Fruit fly (Drosophila melanogaster) whole organism, embryonic: ENCODE results near the gene Nup358.

Experiments
- Abd-B ChIP-seq: fragments of 200-800 bp; sonication (Bioruptor generic); optimal IDR thresholded peaks from 2 replicates; lab custom pipeline; 2018; ENCODE audit warnings: missing biosample characterization, mild to moderate bottlenecking, missing genetic modification characterization, moderate library complexity
- CG12155 ChIP-seq: fragments of 200-800 bp; sonication (Bioruptor generic); optimal IDR thresholded peaks from 3 replicates; lab custom pipeline; 2016; ENCODE audit warnings: missing biosample characterization, missing genetic modification characterization
- CG12236 ChIP-seq: fragments of 200-800 bp; sonication (Bioruptor generic); optimal IDR thresholded peaks from 2 replicates; lab custom pipeline; 2016; ENCODE audit warnings: missing biosample characterization, missing genetic modification characterization
- CG12299 ChIP-seq: fragments of 200-800 bp; sonication (Bioruptor generic); optimal IDR thresholded peaks from 2 replicates; lab custom pipeline; 2018; ENCODE audit warnings: missing biosample characterization, mild to moderate bottlenecking, missing genetic modification characterization
- CG15696 ChIP-seq: fragments of 200-800 bp; sonication (Bioruptor generic); optimal IDR thresholded peaks from 2 replicates; lab custom pipeline; 2019; ENCODE audit warnings: missing biosample characterization, mild to moderate bottlenecking, missing genetic modification characterization, moderate library complexity
- CG1603 ChIP-seq: fragments of 200-800 bp; sonication (Bioruptor generic); optimal IDR thresholded peaks from 2 replicates; lab custom pipeline; 2019; ENCODE audit warnings: missing biosample characterization, mild to moderate bottlenecking, missing genetic modification characterization, moderate library complexity
- CG17361 ChIP-seq: fragments of 200-800 bp; sonication (Bioruptor generic); IDR thresholded peaks from 3 replicates; pipeline ENCODE4 v1.3.6; 2022; ENCODE audit warnings: missing biosample characterization, missing genetic modification characterization
- CG17829 ChIP-seq: fragments of 200-800 bp; optimal IDR thresholded peaks from 2 replicates; lab custom pipeline; 2019; ENCODE audit warnings: missing biosample characterization, mild to moderate bottlenecking, missing genetic modification characterization, moderate library complexity
- CG2199 ChIP-seq: fragments of 200-800 bp; sonication (Bioruptor generic); IDR thresholded peaks from 3 replicates; pipeline ENCODE4 v1.3.6; 2022; ENCODE audit warnings: missing biosample characterization, missing genetic modification characterization
- CG3281 ChIP-seq: fragments of 200-800 bp; sonication (Bioruptor generic); optimal IDR thresholded peaks from 3 replicates; lab custom pipeline; 2017; ENCODE audit warnings: missing biosample characterization, mild to moderate bottlenecking, missing genetic modification characterization
- CG33557 ChIP-seq: fragments of 200-800 bp; sonication (Bioruptor generic); optimal IDR thresholded peaks from 2 replicates; lab custom pipeline; 2019; ENCODE audit warnings: missing biosample characterization, mild to moderate bottlenecking, missing genetic modification characterization, moderate library complexity
- CG3995 ChIP-seq: fragments of 200-800 bp; sonication (Bioruptor generic); optimal IDR thresholded peaks from 3 replicates; lab custom pipeline; 2016; ENCODE audit warnings: missing biosample characterization, missing genetic modification characterization
- CG42726 ChIP-seq: fragments of 200-800 bp; sonication (Bioruptor generic); IDR thresholded peaks from 2 replicates; pipeline ENCODE4 v1.3.6; 2022; ENCODE audit warnings: missing biosample characterization, missing genetic modification characterization; ENCODE audit not compliant: partially characterized antibody
- CG5245 ChIP-seq: fragments of 200-800 bp; sonication (Bioruptor generic); optimal IDR thresholded peaks from 3 replicates; lab custom pipeline; 2016; ENCODE audit warnings: missing biosample characterization, missing genetic modification characterization
- CG6791 ChIP-seq: fragments of 200-800 bp; sonication (Bioruptor generic); IDR thresholded peaks from 3 replicates; pipeline ENCODE4 v1.3.6; 2022; ENCODE audit warnings: missing biosample characterization, missing genetic modification characterization; ENCODE audit not compliant: partially characterized antibody
- CHES-1-like ChIP-seq: fragments of 200-800 bp; sonication (Bioruptor generic); optimal IDR thresholded peaks from 2 replicates; lab custom pipeline; 2016; ENCODE audit warnings: missing biosample characterization, missing genetic modification characterization
- Dip3 ChIP-seq: fragments of 200-800 bp; sonication (Bioruptor generic); optimal IDR thresholded peaks from 3 replicates; lab custom pipeline; 2016; ENCODE audit warnings: missing biosample characterization, missing genetic modification characterization
- Doc2 ChIP-seq: fragments of 200-800 bp; sonication (Bioruptor generic); IDR thresholded peaks from 2 replicates; pipeline ENCODE4 v1.3.6; 2022; ENCODE audit warnings: missing biosample characterization, missing genetic modification characterization
- Drgx ChIP-seq: fragments of 200-800 bp; sonication (Bioruptor generic); IDR thresholded peaks from 2 replicates; pipeline ENCODE4 v1.3.6; 2022; ENCODE audit warnings: missing biosample characterization, missing genetic modification characterization
- Eip74EF ChIP-seq, 2 experiments: fragments of 200-800 bp in 1 of 2; fragments of >200 bp in 1 of 2; sonication (Bioruptor generic) in 1 of 2; optimal IDR thresholded peaks; 2 replicates each; lab custom pipeline; 2017 to 2019; ENCODE audit warnings: missing biosample characterization in 2 of 2, missing genetic modification characterization in 2 of 2, mild to moderate bottlenecking in 1 of 2, moderate library complexity in 1 of 2
- Elba2 ChIP-seq: fragments of 200-800 bp; sonication (Bioruptor generic); optimal IDR thresholded peaks from 3 replicates; lab custom pipeline; 2016; ENCODE audit warnings: missing biosample characterization, missing genetic modification characterization
- Ets97D ChIP-seq: fragments of 200-800 bp; sonication (Bioruptor generic); optimal IDR thresholded peaks from 3 replicates; lab custom pipeline; 2016; ENCODE audit warnings: missing biosample characterization, missing genetic modification characterization
- HLH3B ChIP-seq: fragments of 200-800 bp; sonication (Bioruptor generic); IDR thresholded peaks from 2 replicates; pipeline ENCODE4 v1.3.6; 2022; ENCODE audit warnings: missing biosample characterization, missing genetic modification characterization
- Max ChIP-seq: fragments of 200-800 bp; sonication (Bioruptor generic); optimal IDR thresholded peaks from 2 replicates; lab custom pipeline; 2016; ENCODE audit warnings: missing biosample characterization, mild to moderate bottlenecking, missing genetic modification characterization
- Myb ChIP-seq: fragments of 200-800 bp; sonication (Bioruptor generic); optimal IDR thresholded peaks from 2 replicates; lab custom pipeline; 2016; ENCODE audit warnings: missing biosample characterization, missing genetic modification characterization
- Oaz ChIP-seq: fragments of 200-800 bp; sonication (Bioruptor generic); IDR thresholded peaks from 2 replicates; pipeline ENCODE4 v1.3.6; 2022; ENCODE audit warnings: missing biosample characterization, missing genetic modification characterization
- Ptx1 ChIP-seq: fragments of 200-800 bp; sonication (Bioruptor generic); IDR thresholded peaks from 2 replicates; pipeline ENCODE4 v1.3.6; 2022; ENCODE audit warnings: missing biosample characterization, missing genetic modification characterization
- Rx ChIP-seq: fragments of 200-800 bp; sonication (Bioruptor generic); IDR thresholded peaks from 2 replicates; pipeline ENCODE4 v1.3.6; 2022; ENCODE audit warnings: missing biosample characterization, missing genetic modification characterization
- Six4 ChIP-seq: fragments of 200-800 bp; sonication (Bioruptor generic); optimal IDR thresholded peaks from 2 replicates; lab custom pipeline; 2016; ENCODE audit warnings: missing biosample characterization, missing genetic modification characterization
- Sox100B ChIP-seq: fragments of 200-800 bp; sonication (Bioruptor generic); optimal IDR thresholded peaks from 3 replicates; lab custom pipeline; 2018; ENCODE audit warnings: missing biosample characterization, mild to moderate bottlenecking, missing genetic modification characterization
- Stat92E ChIP-seq, 3 experiments: fragments of >200 bp in 2 of 3; fragments of 200-800 bp in 1 of 3; sonication (Bioruptor generic) in 1 of 3; optimal IDR thresholded peaks; 2 replicates each; lab custom pipeline; 2017 to 2019; ENCODE audit warnings: missing biosample characterization in 3 of 3, missing genetic modification characterization in 3 of 3, mild to moderate bottlenecking in 1 of 3, moderate library complexity in 1 of 3
- Xrp1 ChIP-seq: fragments of 200-800 bp; sonication (Bioruptor generic); IDR thresholded peaks from 2 replicates; pipeline ENCODE4 v1.3.6; 2022; ENCODE audit warnings: missing biosample characterization, missing genetic modification characterization
- bsh ChIP-seq, 2 experiments: fragments of 200-800 bp; sonication (Bioruptor generic); optimal IDR thresholded peaks; 2 replicates each; lab custom pipeline; 2017 to 2018; ENCODE audit warnings: mild to moderate bottlenecking in 2 of 2, missing biosample characterization in 2 of 2, missing genetic modification characterization in 2 of 2, moderate library complexity in 1 of 2
- caup ChIP-seq: fragments of 200-800 bp; sonication (Bioruptor generic); optimal IDR thresholded peaks from 3 replicates; lab custom pipeline; 2017; ENCODE audit warnings: missing biosample characterization, mild to moderate bottlenecking, missing genetic modification characterization, moderate library complexity; ENCODE audit not compliant: severe bottlenecking
- ci ChIP-seq: fragments of 200-800 bp; sonication (Bioruptor generic); IDR thresholded peaks from 3 replicates; pipeline ENCODE4 v1.3.6; 2022; ENCODE audit warnings: missing biosample characterization, missing genetic modification characterization
- cwo ChIP-seq: fragments of 200-800 bp; sonication (Bioruptor generic); optimal IDR thresholded peaks from 3 replicates; lab custom pipeline; 2017; ENCODE audit warnings: missing biosample characterization, missing genetic modification characterization, mild to moderate bottlenecking, moderate library complexity, missing genetic modification reagents
- en ChIP-seq: fragments of 200-800 bp; sonication (Bioruptor generic); optimal IDR thresholded peaks from 2 replicates; lab custom pipeline; 2016; ENCODE audit warnings: missing biosample characterization, missing genetic modification characterization
- fd3F ChIP-seq: fragments of 200-800 bp; sonication (Bioruptor generic); optimal IDR thresholded peaks from 2 replicates; lab custom pipeline; 2018; ENCODE audit warnings: missing biosample characterization, mild to moderate bottlenecking, missing genetic modification characterization, moderate library complexity
- gce ChIP-seq: fragments of 200-800 bp; sonication (Bioruptor generic); IDR thresholded peaks from 3 replicates; pipeline ENCODE4 v1.3.6; 2022; ENCODE audit warnings: missing biosample characterization, missing genetic modification characterization
- gem ChIP-seq: fragments of 200-800 bp; sonication (Bioruptor generic); optimal IDR thresholded peaks from 2 replicates; lab custom pipeline; 2019; ENCODE audit warnings: missing biosample characterization, mild to moderate bottlenecking, missing genetic modification characterization, moderate library complexity
- gsb-n ChIP-seq: fragments of 200-800 bp; sonication (Bioruptor generic); optimal IDR thresholded peaks from 3 replicates; lab custom pipeline; 2018; ENCODE audit warnings: missing biosample characterization, mild to moderate bottlenecking, missing genetic modification characterization
- gt ChIP-seq: fragments of 200-800 bp; sonication (Bioruptor generic); IDR thresholded peaks from 2 replicates; pipeline ENCODE4 v1.3.6; 2022; ENCODE audit warnings: missing biosample characterization, missing genetic modification characterization
- lmd ChIP-seq: fragments of 200-800 bp; sonication (Bioruptor generic); IDR thresholded peaks from 2 replicates; pipeline ENCODE4 v1.3.6; 2022; ENCODE audit warnings: missing biosample characterization, missing genetic modification characterization
- lov ChIP-seq, 2 experiments: fragments of 200-800 bp in 1 of 2; fragments of >200 bp in 1 of 2; sonication (Bioruptor generic) in 1 of 2; IDR thresholded peaks in 1 of 2; optimal IDR thresholded peaks in 1 of 2; 2 replicates in 1 of 2; 3 replicates in 1 of 2; pipeline versions ENCODE4 v1.3.6 to Lab custom; 2017 to 2022; ENCODE audit warnings: missing biosample characterization in 1 of 2, missing genetic modification characterization in 1 of 2
- schlank ChIP-seq: fragments of 200-800 bp; sonication (Bioruptor generic); optimal IDR thresholded peaks from 2 replicates; lab custom pipeline; 2018; ENCODE audit warnings: missing biosample characterization, mild to moderate bottlenecking, missing genetic modification characterization
- slou ChIP-seq: fragments of 200-800 bp; sonication (Bioruptor generic); optimal IDR thresholded peaks from 3 replicates; lab custom pipeline; 2016; ENCODE audit warnings: missing biosample characterization, missing genetic modification characterization
- sob ChIP-seq: fragments of 200-800 bp; sonication (Bioruptor generic); IDR thresholded peaks from 2 replicates; pipeline ENCODE4 v1.3.6; 2022; ENCODE audit warnings: missing biosample characterization, missing genetic modification characterization
- wek ChIP-seq: fragments of 200-800 bp; sonication (Bioruptor generic); optimal IDR thresholded peaks from 3 replicates; lab custom pipeline; 2018; ENCODE audit warnings: missing biosample characterization, mild to moderate bottlenecking, missing genetic modification characterization, moderate library complexity

Nup358 gene

DNA sequence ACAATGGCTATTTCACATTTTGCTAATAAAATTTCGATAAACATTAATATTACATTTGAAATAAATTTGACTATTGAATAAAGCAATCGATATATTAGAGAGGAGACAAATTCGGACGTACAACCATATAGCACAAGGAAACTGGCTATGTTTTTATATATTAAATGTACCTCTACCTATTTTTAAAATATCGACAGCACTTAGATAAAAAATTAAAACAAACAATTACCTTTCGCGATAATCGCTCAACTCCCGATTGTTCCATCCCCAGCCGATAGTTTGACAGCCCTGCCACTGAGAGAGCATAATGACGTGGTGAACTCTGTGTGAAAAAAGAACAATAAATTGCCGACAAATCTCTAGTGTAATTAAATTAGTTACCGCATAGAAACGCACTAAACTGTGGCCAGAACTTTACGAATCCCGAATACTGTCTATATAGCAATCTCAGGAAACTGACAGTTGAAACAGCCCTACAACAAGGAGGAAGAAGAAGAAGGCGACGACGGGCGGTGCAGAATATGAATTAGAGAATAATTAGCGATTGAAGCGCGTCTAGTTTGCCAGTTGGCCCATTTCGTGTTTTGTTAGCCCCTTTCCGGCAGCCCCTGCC, 9.6 kb downstream of the Nup358 start, which contains the start of gene CG11857 (continued):
- TF ChIP-seq Six4 (GFP tag; lab: Kevin White, UChicago) (peak; percentile 97), CG2199 (GFP tag; lab: Robert Waterston, UW) (peak; percentile 99), CG3281 (GFP tag; lab: Kevin White, UChicago) (peak; percentile 96), CG33557 (GFP tag; lab: Kevin White, UChicago) (peak; percentile 96), fd3F (GFP tag; lab: Kevin White, UChicago) (peak; percentile 98), CG12155 (peak; percentile 98), CG6791 (GFP tag; lab: Robert Waterston, UW) (peak; percentile 98), CG17829 (tag; lab: Kevin White, UChicago) (peak; percentile 98), Abd-B (GFP tag; lab: Kevin White, UChicago) (peak; percentile 99), wek (GFP tag; lab: Kevin White, UChicago) (peak; percentile 79), CG17361 (GFP tag; lab: Robert Waterston, UW) (peak; percentile 99), Oaz (GFP tag; lab: Robert Waterston, UW) (peak; percentile 98), sob (peak; percentile 100), CG12299 (peak; percentile 95), CG3995 (GFP tag; lab: Kevin White, UChicago) (peak; percentile 82), Drgx (GFP tag; lab: Robert Waterston, UW) (peak; percentile 96), gsb-n (tag; lab: Kevin White, UChicago) (peak; percentile 95), Stat92E (GFP tag; optimal IDR thresholded peaks at IDR 0.05; lab: Kevin White, UChicago) (peak in 1 of 3 experiments; percentile 91), Dip3 (GFP tag; lab: Kevin White, UChicago) (peak; percentile 97), Doc2 (GFP tag; lab: Robert Waterston, UW) (peak; percentile 97), schlank (tag; lab: Kevin White, UChicago) (peak; percentile 96), gce (peak; percentile 96), cwo (GFP tag; lab: Kevin White, UChicago) (peak; percentile 90), Ptx1 (GFP tag; lab: Robert Waterston, UW) (peak; percentile 99), ci (GFP tag; lab: Robert Waterston, UW) (peak; percentile 99), HLH3B (GFP tag; lab: Robert Waterston, UW) (peak; percentile 98), Myb (GFP tag; lab: Kevin White, UChicago) (peak; percentile 89), en (GFP tag; lab: Kevin White, UChicago) (peak; percentile 90), Ets97D (GFP tag; lab: Kevin White, UChicago) (peak; percentile 95), lmd (peak; percentile 99), CG15696 (tag; lab: Kevin White, UChicago) (peak; percentile 98), gem (tag; lab: Kevin White, UChicago) (peak; percentile 99), lov (optimal IDR thresholded peaks at IDR 0.05; lab: Kevin White, UChicago) (no peak), lov (GFP tag; IDR thresholded peaks at IDR 0.05; lab: Robert Waterston, UW) (peak; percentile 98), CG42726 (GFP tag; lab: Robert Waterston, UW) (peak; percentile 98), CG1603 (tag; lab: Kevin White, UChicago) (peak; percentile 97), Elba2 (GFP tag; lab: Kevin White, UChicago) (peak; percentile 90), slou (GFP tag; lab: Kevin White, UChicago) (peak; percentile 98), Eip74EF (GFP tag; optimal IDR thresholded peaks at IDR 0.05; lab: Kevin White, UChicago) (peak in 1 of 2 experiments; percentile 85), Sox100B (GFP tag; lab: Kevin White, UChicago) (peak; percentile 93), Max (GFP tag; lab: Kevin White, UChicago) (peak; percentile 98), CG5245 (GFP tag; lab: Kevin White, UChicago) (peak; percentile 98), CG12236 (peak; percentile 94), Xrp1 (GFP tag; lab: Robert Waterston, UW) (peak; percentile 99), bsh (GFP tag; optimal IDR thresholded peaks at IDR 0.05; lab: Kevin White, UChicago) (peak; percentile 69 to 98), CHES-1-like (GFP tag; lab: Kevin White, UChicago) (peak; percentile 97), caup (GFP tag; lab: Kevin White, UChicago) (peak; percentile 97), gt (GFP tag; lab: Robert Waterston, UW) (peak; percentile 98), Rx (GFP tag; lab: Robert Waterston, UW) (peak; percentile 98)
